Worm (Caenorhabditis elegans): ENCODE results near the gene F08F8.7.

The F08F8.7 gene

ce11 chrIII:7347049-7347448 lies at the start of gene F08F8.7:
Gene F08F8.7 (minus strand): TSS chrIII:7347149.
- TF ChIP-seq unc-62 (GFP tag; optimal IDR thresholded peaks at IDR 0.05), result no peak

- TF ChIP-seq unc-62 (GFP tag; optimal IDR thresholded peaks at IDR 0.05), result no peak
Measured at ce11 chrIII:7395354-7395753, 48.4 kb upstream of the F08F8.7 start, which contains the start of gene lgc-50. Gene lgc-50 (minus strand): TSS chrIII:7395454.

ce11 chrIII:7387359-7387758 lies 40.4 kb upstream of the F08F8.7 start:
- TF ChIP-seq unc-62 (GFP tag; optimal IDR thresholded peaks at IDR 0.05), result no peak

ce11 chrIII:7385929-7386328 lies 39.0 kb upstream of the F08F8.7 start, which contains the start of gene trd-1:
Gene trd-1 (plus strand): TSS chrIII:7386229.
- no peak for TF ChIP-seq unc-62 (GFP tag; optimal IDR thresholded peaks at IDR 0.05)

ce11 chrIII:7383733-7384132 lies 36.8 kb upstream of the F08F8.7 start, which contains the start of gene tbp-1:
Gene tbp-1 (plus strand): TSS chrIII:7384033.
- no peak for TF ChIP-seq unc-62 (GFP tag; optimal IDR thresholded peaks at IDR 0.05)

- no peak for TF ChIP-seq unc-62 (GFP tag; optimal IDR thresholded peaks at IDR 0.05)
Measured at ce11 chrIII:7381546-7382171, 34.7 kb upstream of the F08F8.7 start, which contains the start of the genes hmg-4 and T20B12.3. Gene hmg-4 (minus strand): TSS chrIII:7381596. Gene T20B12.3 (plus strand): TSS chrIII:7382115.

ce11 chrIII:7380120-7380519 lies 33.2 kb upstream of the F08F8.7 start:
- no peak for TF ChIP-seq unc-62 (GFP tag; optimal IDR thresholded peaks at IDR 0.05)

ce11 chrIII:7378945-7379344 lies 32.0 kb upstream of the F08F8.7 start, which contains the start of gene T20B12.7:
Gene T20B12.7 (minus strand): TSS chrIII:7379045.
- TF ChIP-seq unc-62 (GFP tag; optimal IDR thresholded peaks at IDR 0.05), result no peak

- TF ChIP-seq unc-62 (GFP tag; optimal IDR thresholded peaks at IDR 0.05), result no peak
Measured at ce11 chrIII:7378522-7378921, 31.6 kb upstream of the F08F8.7 start.

- TF ChIP-seq unc-62 (GFP tag; optimal IDR thresholded peaks at IDR 0.05), result no peak
Measured at ce11 chrIII:7376143-7376802, 29.3 kb upstream of the F08F8.7 start.

- no peak for TF ChIP-seq unc-62 (GFP tag; optimal IDR thresholded peaks at IDR 0.05)
Measured at ce11 chrIII:7375434-7375833, 28.5 kb upstream of the F08F8.7 start.

ce11 chrIII:7374681-7375271 lies 27.8 kb upstream of the F08F8.7 start, which contains the start of gene mml-1:
Gene mml-1 (minus strand): TSS chrIII:7374731.
- no peak for TF ChIP-seq unc-62 (GFP tag; optimal IDR thresholded peaks at IDR 0.05)

ce11 chrIII:7373802-7374435 lies 27.0 kb upstream of the F08F8.7 start:
- no peak for TF ChIP-seq unc-62 (GFP tag; optimal IDR thresholded peaks at IDR 0.05)

ce11 chrIII:7370569-7370968 lies 23.6 kb upstream of the F08F8.7 start:
- TF ChIP-seq unc-62 (GFP tag; optimal IDR thresholded peaks at IDR 0.05), result no peak

ce11 chrIII:7369394-7370024 lies 22.6 kb upstream of the F08F8.7 start:
- no peak for TF ChIP-seq unc-62 (GFP tag; optimal IDR thresholded peaks at IDR 0.05)

All from whole organism, dauer.